Fruit fly (Drosophila melanogaster): ENCODE results near the gene CG11594.

CG11594 gene

dm6 chr3L:4049082-4049481 lies 23.3 kb upstream of the CG11594 start (continued):
- no peak for TF ChIP-seq CG17829 (tag; optimal IDR thresholded peaks at IDR 0.05)
- no peak for TF ChIP-seq Doc3 (GFP tag; IDR thresholded peaks at IDR 0.05; ENCODE audit: partially characterized antibody)
- TF ChIP-seq twi (tag; optimal IDR thresholded peaks at IDR 0.05) = no peak
- TF ChIP-seq Dbx (GFP tag; IDR thresholded peaks at IDR 0.05) = no peak
- no peak for TF ChIP-seq CG5180 (GFP tag; optimal IDR thresholded peaks at IDR 0.05)
- TF ChIP-seq Chrac-16 (GFP tag; optimal IDR thresholded peaks at IDR 0.05) = no peak
- no peak for TF ChIP-seq al (GFP tag; IDR thresholded peaks at IDR 0.05)
- TF ChIP-seq hb (GFP tag; IDR thresholded peaks at IDR 0.05; ENCODE audit: partially characterized antibody) = no peak
- no peak for TF ChIP-seq CG10147 (GFP tag; optimal IDR thresholded peaks at IDR 0.05)
- no peak for TF ChIP-seq cwo (GFP tag; optimal IDR thresholded peaks at IDR 0.05)
- TF ChIP-seq ab (GFP tag; optimal IDR thresholded peaks at IDR 0.05) = no peak
- TF ChIP-seq CG17361 (GFP tag; IDR thresholded peaks at IDR 0.05) = 0 out of 3 replicates have a peak, but pooled peaks have one; percentile 34
- TF ChIP-seq CG1602 (GFP tag; optimal IDR thresholded peaks at IDR 0.05) = no peak
- peak; percentile 34; the same call in 1 of the 2 replicates for TF ChIP-seq Xrp1 (GFP tag; IDR thresholded peaks at IDR 0.05)
- no peak for TF ChIP-seq z (GFP tag; IDR thresholded peaks at IDR 0.05)
- no peak for TF ChIP-seq Fer3 (tag; optimal IDR thresholded peaks at IDR 0.05)
- TF ChIP-seq prd (optimal IDR thresholded peaks at IDR 0.05) = no peak
- no peak for TF ChIP-seq prd (GFP tag; IDR thresholded peaks at IDR 0.05)
- peak; percentile 13 for TF ChIP-seq D19B (GFP tag; optimal IDR thresholded peaks at IDR 0.05)
- TF ChIP-seq CG8290 (GFP tag; optimal IDR thresholded peaks at IDR 0.05) = no peak
- TF ChIP-seq CG8290 (tag; optimal IDR thresholded peaks at IDR 0.05) = no peak
- no peak for TF ChIP-seq Camta (GFP tag; optimal IDR thresholded peaks at IDR 0.05)
- TF ChIP-seq bcd (GFP tag; optimal IDR thresholded peaks at IDR 0.05) = no peak
- TF ChIP-seq CG2712 (tag; optimal IDR thresholded peaks at IDR 0.05) = peak; percentile 37
- no peak for TF ChIP-seq amos (GFP tag; IDR thresholded peaks at IDR 0.05; ENCODE audit: partially characterized antibody)
- TF ChIP-seq CG9797 (GFP tag; optimal IDR thresholded peaks at IDR 0.05) = no peak
- no peak for TF ChIP-seq CG7357 (GFP tag; IDR thresholded peaks at IDR 0.05)
- TF ChIP-seq lab (GFP tag; optimal IDR thresholded peaks at IDR 0.05) = no peak
- TF ChIP-seq pho (GFP tag; optimal IDR thresholded peaks at IDR 0.05) = no peak
- peak; percentile 2 for TF ChIP-seq phol (tag; optimal IDR thresholded peaks at IDR 0.05)
- TF ChIP-seq CG6791 (GFP tag; IDR thresholded peaks at IDR 0.05; ENCODE audit: partially characterized antibody) = no peak
- TF ChIP-seq grau (tag; optimal IDR thresholded peaks at IDR 0.05) = peak; percentile 25
- TF ChIP-seq dmrt11E (tag; optimal IDR thresholded peaks at IDR 0.05) = no peak
- TF ChIP-seq CG7556 (GFP tag; optimal IDR thresholded peaks at IDR 0.05) = no peak
- TF ChIP-seq Scr (GFP tag; IDR thresholded peaks at IDR 0.05; ENCODE audit: partially characterized antibody) = no peak
- no peak for TF ChIP-seq Adf1 (GFP tag; IDR thresholded peaks at IDR 0.05)
- TF ChIP-seq Poxn (GFP tag; IDR thresholded peaks at IDR 0.05) = no peak
- TF ChIP-seq CG5245 (GFP tag; optimal IDR thresholded peaks at IDR 0.05) = no peak
- TF ChIP-seq ac (GFP tag; optimal IDR thresholded peaks at IDR 0.05) = no peak
- TF ChIP-seq repo (GFP tag; optimal IDR thresholded peaks at IDR 0.05) = no peak
- no peak for TF ChIP-seq C15 (GFP tag; IDR thresholded peaks at IDR 0.05)
- no peak for TF ChIP-seq CG11398 (GFP tag; optimal IDR thresholded peaks at IDR 0.05)
- no peak for TF ChIP-seq CG4404 (GFP tag; IDR thresholded peaks at IDR 0.05)
- TF ChIP-seq CG9215 (GFP tag; IDR thresholded peaks at IDR 0.05) = no peak
- TF ChIP-seq CG17802 (tag; optimal IDR thresholded peaks at IDR 0.05) = no peak
- no peak for TF ChIP-seq Dll (GFP tag; IDR thresholded peaks at IDR 0.05; ENCODE audit: partially characterized antibody)
- TF ChIP-seq Tbp (GFP tag; optimal IDR thresholded peaks at IDR 0.05) = no peak
- no peak for TF ChIP-seq tap (tag; optimal IDR thresholded peaks at IDR 0.05)
- no peak for TF ChIP-seq CG12744 (GFP tag; optimal IDR thresholded peaks at IDR 0.05)
- no peak for TF ChIP-seq Nf-YA (GFP tag; IDR thresholded peaks at IDR 0.05)
- no peak for TF ChIP-seq CG2889 (GFP tag; IDR thresholded peaks at IDR 0.05)
- 0 out of 2 replicates have a peak, but pooled peaks have one; percentile 21 for TF ChIP-seq lmd (GFP tag; IDR thresholded peaks at IDR 0.05)
- no peak for TF ChIP-seq luna (GFP tag; optimal IDR thresholded peaks at IDR 0.05)

Measured in whole organism, embryonic.